Worm (Caenorhabditis elegans) whole organism, mixed stage, embryonic: Measurements from ENCODE around the gene Y57A10A.14.

Source experiments
- blmp-1 ChIP-seq: fragments of 150-350 bp; optimal IDR thresholded peaks from 2 replicates; lab custom pipeline; 2014; ENCODE audit warnings: missing biosample characterization, missing genetic modification characterization
- ces-1 ChIP-seq: fragments of 150-350 bp; optimal IDR thresholded peaks from 2 replicates; lab custom pipeline; 2014; ENCODE audit warnings: missing biosample characterization, missing genetic modification reagents, missing genetic modification characterization
- lin-13 ChIP-seq: fragments of 150-350 bp; optimal IDR thresholded peaks from 2 replicates; lab custom pipeline; 2014; ENCODE audit warnings: missing biosample characterization, missing genetic modification characterization
- lsy-2 ChIP-seq: fragments of 150-350 bp; optimal IDR thresholded peaks from 2 replicates; lab custom pipeline; 2014; ENCODE audit warnings: missing biosample characterization, missing genetic modification characterization
- mab-5 ChIP-seq: fragments of 150-350 bp; optimal IDR thresholded peaks from 2 replicates; lab custom pipeline; 2014; ENCODE audit warnings: missing biosample characterization, missing genetic modification characterization
- mls-2 ChIP-seq: sonication (generic microtip); optimal IDR thresholded peaks from 2 replicates; lab custom pipeline; 2016; ENCODE audit warnings: mild to moderate bottlenecking, missing genetic modification characterization, moderate library complexity, missing compliant biosample characterization
- nhr-2 ChIP-seq: fragments of 150-350 bp; optimal IDR thresholded peaks from 2 replicates; lab custom pipeline; 2014; ENCODE audit warnings: missing biosample characterization, missing genetic modification characterization
- unc-39 ChIP-seq: fragments of 150-350 bp; optimal IDR thresholded peaks from 2 replicates; lab custom pipeline; 2014; ENCODE audit warnings: missing biosample characterization, missing genetic modification characterization
- unc-62 ChIP-seq: fragments of 150-350 bp; optimal IDR thresholded peaks from 2 replicates; lab custom pipeline; 2014; ENCODE audit warnings: missing biosample characterization, missing genetic modification reagents, missing genetic modification characterization
- ztf-11 ChIP-seq: fragments of 150-350 bp; optimal IDR thresholded peaks from 2 replicates; lab custom pipeline; 2014; ENCODE audit warnings: missing biosample characterization, missing genetic modification characterization

- TF ChIP-seq unc-62 (GFP tag; lab: Kevin White, UChicago) (no peak), blmp-1 (tag; lab: Kevin White, UChicago) (no peak), lin-13 (tag; lab: Kevin White, UChicago) (no peak), unc-39 (tag; lab: Kevin White, UChicago) (no peak), lsy-2 (tag; lab: Kevin White, UChicago) (peak; percentile 24), mls-2 (tag; lab: Kevin White, UChicago) (no peak), ces-1 (GFP tag; lab: Kevin White, UChicago) (no peak), mab-5 (tag; lab: Kevin White, UChicago) (no peak), nhr-2 (tag; lab: Kevin White, UChicago) (no peak), ztf-11 (no peak)
These were observed 51.8 kb downstream of the Y57A10A.14 start for ce11 chrII:12237555-12237954.
